Worm (Caenorhabditis elegans): Measurements from ENCODE around the gene B0252.3.

The B0252.3 gene

DNA sequence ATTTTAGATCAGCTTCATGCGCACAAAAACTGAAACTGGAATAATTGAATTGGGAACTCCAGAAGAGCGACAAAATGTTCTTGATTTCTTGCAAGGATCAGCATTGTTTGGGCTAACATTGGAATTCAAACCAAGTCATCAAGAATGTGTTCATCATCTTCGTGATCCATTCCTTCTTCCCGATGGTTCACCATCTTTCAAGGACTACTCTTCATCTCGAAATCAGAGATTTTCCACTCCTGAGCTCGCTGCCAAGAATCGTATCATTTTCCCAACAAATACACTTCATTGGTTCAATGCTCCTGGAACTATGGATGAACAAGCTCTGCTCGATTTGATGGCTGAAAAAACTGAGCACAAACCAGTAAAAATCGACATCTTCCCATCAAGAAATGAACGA is 6.8 kb downstream of the B0252.3 start:
- no peak for TF ChIP-seq ztf-11 (tag; optimal IDR thresholded peaks at IDR 0.05)

DNA sequence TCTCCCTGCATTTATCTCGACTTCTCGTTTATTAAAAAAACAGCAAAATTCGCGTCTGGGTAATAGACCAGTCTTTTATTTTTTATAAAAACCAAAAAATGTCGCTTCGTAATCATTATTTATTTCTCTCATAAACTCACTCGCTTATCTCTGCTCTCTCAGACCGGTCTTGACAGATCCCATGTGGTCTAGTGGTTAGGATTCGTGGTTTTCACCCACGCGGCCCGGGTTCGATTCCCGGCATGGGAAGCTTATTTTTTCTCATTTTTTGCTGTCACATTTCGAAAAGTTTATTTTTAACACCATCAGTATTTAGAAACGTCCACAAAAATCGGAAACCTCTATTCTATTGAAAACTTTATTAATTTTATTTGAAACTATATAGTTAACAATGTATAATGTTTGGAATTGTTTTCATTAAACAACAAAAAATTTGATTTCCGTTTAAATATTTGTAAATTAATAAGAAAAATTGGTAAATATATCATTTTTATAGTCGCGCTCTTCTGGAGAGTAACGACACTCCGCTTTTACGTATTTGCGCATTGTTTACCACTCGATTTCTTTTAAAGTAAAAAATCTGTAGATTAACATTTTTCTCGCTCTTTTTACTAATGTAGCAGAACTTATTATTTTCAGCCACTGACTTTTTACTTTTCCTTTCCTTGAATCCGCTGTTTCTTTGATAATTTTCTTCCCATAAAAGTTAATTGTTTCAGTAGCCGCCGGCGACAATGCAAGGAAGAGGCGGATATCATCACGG is 9.4 kb downstream of the B0252.3 start, which contains the start of gene hrpl-1:
Gene hrpl-1, plus strand, starts transcription at position 713 of the 763 bp plus-strand sequence.
- TF ChIP-seq cnd-1 (tag; optimal IDR thresholded peaks at IDR 0.05) (peak; percentile 59), bed-3 (GFP tag; optimal IDR thresholded peaks at IDR 0.05) (peak; percentile 11), sem-2 (GFP tag; optimal IDR thresholded peaks at IDR 0.05) (peak; percentile 52), unc-120 (tag; optimal IDR thresholded peaks at IDR 0.05; ENCODE audit: poor library complexity, severe bottlenecking) (no peak), ceh-43 (GFP tag; optimal IDR thresholded peaks at IDR 0.05) (no peak), pha-4 (tag; optimal IDR thresholded peaks at IDR 0.05) (no peak), tbx-8 (GFP tag; optimal IDR thresholded peaks at IDR 0.05) (peak; percentile 28), ceh-83 (GFP tag; optimal IDR thresholded peaks at IDR 0.05) (peak; percentile 62), sptf-1 (tag; optimal IDR thresholded peaks at IDR 0.05) (peak; percentile 76), lsy-2 (tag; optimal IDR thresholded peaks at IDR 0.05) (peak; percentile 26), hlh-1 (tag; optimal IDR thresholded peaks at IDR 0.05) (no peak), lin-32 (GFP tag; optimal IDR thresholded peaks at IDR 0.05) (peak; percentile 14), M03D4.4 (tag; optimal IDR thresholded peaks at IDR 0.05) (peak; percentile 73)

DNA sequence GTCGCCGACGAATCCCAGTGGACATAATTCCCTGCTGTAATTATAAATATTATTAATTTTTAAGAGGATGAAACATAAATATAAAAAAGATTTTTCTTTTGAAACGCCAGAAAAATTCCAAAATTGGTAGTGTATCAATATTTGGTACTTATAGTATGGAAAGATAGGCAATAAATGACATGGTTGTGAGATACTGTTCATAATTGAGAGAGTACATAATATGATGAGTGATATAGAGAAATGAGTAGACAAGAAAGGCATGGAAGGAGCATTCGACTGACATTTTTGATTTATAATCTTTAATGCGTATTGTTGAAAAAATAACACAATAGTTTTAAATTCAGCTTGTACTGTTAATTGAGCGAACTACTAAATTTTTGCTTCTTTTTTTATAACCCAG is 10.1 kb downstream of the B0252.3 start, which contains the start of gene C44B7.11:
Gene C44B7.11, minus strand, starts transcription at position 34 of the 400 bp plus-strand sequence.
- TF ChIP-seq drap-1 (GFP tag; optimal IDR thresholded peaks at IDR 0.05): no peak
- TF ChIP-seq hlh-1 (tag; optimal IDR thresholded peaks at IDR 0.05): no peak
- TF ChIP-seq ceh-39 (tag; optimal IDR thresholded peaks at IDR 0.05): no peak
- TF ChIP-seq ceh-43 (GFP tag; optimal IDR thresholded peaks at IDR 0.05): no peak
- TF ChIP-seq ztf-11 (tag; optimal IDR thresholded peaks at IDR 0.05): no peak
- no peak for TF ChIP-seq lin-32 (GFP tag; optimal IDR thresholded peaks at IDR 0.05)
- no peak for TF ChIP-seq mls-2 (tag; optimal IDR thresholded peaks at IDR 0.05)
- TF ChIP-seq pha-4 (tag; optimal IDR thresholded peaks at IDR 0.05): no peak
- TF ChIP-seq mep-1 (tag; optimal IDR thresholded peaks at IDR 0.05): no peak

DNA sequence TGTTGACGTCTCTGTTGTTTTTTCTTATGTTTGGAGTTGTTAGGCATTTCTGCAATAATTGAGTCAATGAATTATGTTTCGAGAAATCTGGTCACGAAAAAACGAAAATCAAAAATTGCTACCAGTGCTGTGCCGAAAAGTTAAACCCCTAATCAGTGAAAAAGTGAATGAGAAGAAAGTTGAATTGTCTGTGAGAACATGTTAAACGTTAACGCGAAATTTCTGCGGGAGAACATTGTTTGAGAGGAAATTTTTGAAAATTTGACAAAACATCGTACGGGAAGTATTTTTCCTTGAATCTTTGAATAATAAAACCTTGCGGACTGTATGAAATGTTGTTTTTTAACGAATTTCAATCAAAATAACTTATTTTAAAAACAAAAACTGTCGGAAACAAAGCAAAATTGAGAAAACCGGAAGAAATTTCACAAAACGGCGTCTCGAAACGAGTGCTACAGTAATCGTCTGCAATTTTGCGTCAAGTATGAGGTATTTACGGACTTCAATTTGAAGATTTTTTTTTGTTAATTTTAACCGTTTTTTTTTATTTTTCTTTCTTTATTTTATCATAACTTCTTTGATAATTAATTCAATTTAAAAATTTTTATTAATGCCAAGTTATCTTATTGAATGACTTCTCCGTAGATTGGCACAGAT is 13.8 kb downstream of the B0252.3 start, which contains the start of gene adal-1:
Gene adal-1, minus strand, starts transcription at position 51 of the 657 bp plus-strand sequence.
- TF ChIP-seq lsy-2 (tag; optimal IDR thresholded peaks at IDR 0.05): peak; percentile 61
- TF ChIP-seq flh-1 (GFP tag; optimal IDR thresholded peaks at IDR 0.05): no peak
- no peak for TF ChIP-seq bed-3 (GFP tag; optimal IDR thresholded peaks at IDR 0.05)
- TF ChIP-seq snpc-4 (tag; optimal IDR thresholded peaks at IDR 0.05): no peak

DNA sequence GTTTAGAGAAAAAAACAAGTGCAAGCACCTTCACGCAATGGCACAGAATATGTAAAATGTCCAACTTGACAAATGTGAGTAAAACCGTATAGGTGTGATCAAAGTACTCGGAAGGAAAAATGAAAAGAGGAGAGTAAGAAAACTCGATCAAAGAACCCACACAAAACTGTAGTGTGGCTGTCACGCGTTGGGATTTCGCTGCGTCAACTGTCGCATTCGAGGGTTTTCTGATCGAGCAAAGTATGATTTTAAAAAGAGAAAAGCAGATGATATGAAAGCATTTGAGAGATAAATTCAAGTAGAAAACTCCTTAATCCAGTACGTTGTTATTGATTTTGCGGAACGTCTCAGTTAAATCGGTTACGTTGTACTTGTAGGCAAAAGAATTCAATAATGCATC is 15.7 kb downstream of the B0252.3 start:
- peak; percentile 83 for TF ChIP-seq hlh-1 (tag; optimal IDR thresholded peaks at IDR 0.05)
- TF ChIP-seq ham-2 (GFP tag; optimal IDR thresholded peaks at IDR 0.05): no peak

DNA sequence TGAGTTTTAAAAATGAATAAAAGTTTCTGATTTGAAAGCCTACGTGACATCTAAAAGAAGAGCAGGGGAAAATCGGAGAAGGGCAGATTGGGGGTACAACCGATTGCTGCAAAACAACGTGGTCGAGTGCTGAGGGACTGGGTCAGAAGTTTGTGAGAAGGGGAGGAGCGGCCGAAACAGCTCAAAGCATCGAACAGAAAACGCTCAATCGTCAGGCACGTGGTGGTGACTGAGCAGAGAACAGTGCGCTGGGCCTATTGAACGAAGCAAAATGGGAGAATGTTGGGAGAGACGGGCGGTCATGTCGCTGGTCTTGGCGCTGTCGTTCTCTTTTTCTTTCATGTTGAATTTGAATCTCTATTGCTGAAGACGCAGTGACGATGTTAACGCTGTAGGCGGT is 16.4 kb downstream of the B0252.3 start:
- TF ChIP-seq snpc-4 (tag; optimal IDR thresholded peaks at IDR 0.05): no peak
- no peak for TF ChIP-seq nhr-28 (tag; optimal IDR thresholded peaks at IDR 0.05)
- TF ChIP-seq mep-1 (tag; optimal IDR thresholded peaks at IDR 0.05): no peak
- TF ChIP-seq elt-3 (tag; optimal IDR thresholded peaks at IDR 0.05): no peak
- no peak for TF ChIP-seq drap-1 (GFP tag; optimal IDR thresholded peaks at IDR 0.05)
- TF ChIP-seq ham-2 (GFP tag; optimal IDR thresholded peaks at IDR 0.05): no peak
- TF ChIP-seq mab-5 (tag; optimal IDR thresholded peaks at IDR 0.05): no peak
- no peak for TF ChIP-seq unc-62 (GFP tag; optimal IDR thresholded peaks at IDR 0.05)
- TF ChIP-seq lsy-2 (tag; optimal IDR thresholded peaks at IDR 0.05): no peak
- no peak for TF ChIP-seq hlh-1 (tag; optimal IDR thresholded peaks at IDR 0.05)
- no peak for TF ChIP-seq ztf-11 (tag; optimal IDR thresholded peaks at IDR 0.05)
- no peak for TF ChIP-seq elt-1 (tag; optimal IDR thresholded peaks at IDR 0.05; ENCODE audit: borderline replicate concordance, insufficient read depth)

Measured in whole organism, mixed stage, embryonic.